Fruit fly (Drosophila melanogaster): ENCODE measurements around the gene CG31810.

The CG31810 gene

DNA sequence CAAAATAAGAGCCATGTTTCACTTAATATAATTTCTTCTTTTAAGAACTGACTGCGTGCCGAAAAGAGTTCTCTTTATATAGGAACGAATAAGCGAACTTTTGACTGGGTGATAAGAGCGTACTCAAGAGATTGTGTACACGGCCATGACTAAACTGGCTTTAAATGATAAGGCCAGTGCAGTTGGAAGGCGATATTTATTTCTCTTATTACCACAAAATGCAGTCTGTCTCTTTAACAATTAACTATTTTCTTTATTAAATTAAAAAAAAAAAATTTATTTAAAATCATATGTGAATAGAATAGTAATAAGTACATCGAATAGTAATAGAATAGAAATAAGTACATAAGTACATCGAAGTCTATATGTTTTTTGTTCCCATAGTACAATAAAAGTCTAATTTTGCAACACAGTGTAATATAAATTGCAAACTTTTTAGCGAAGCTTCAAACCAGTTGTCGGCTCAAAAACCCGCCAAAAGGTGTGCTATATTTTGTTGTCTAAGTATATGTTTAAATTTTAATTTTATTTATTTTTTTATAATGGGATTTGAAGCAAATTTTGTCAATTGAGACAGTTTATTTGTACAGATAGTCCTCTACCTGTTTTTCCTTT lies at the start of gene CG31810:
TSS of gene CG31810 (minus strand) at position 51 of the 615 bp plus-strand sequence.
- no peak for TF ChIP-seq Sin3A (optimal IDR thresholded peaks at IDR 0.05)
- TF ChIP-seq insv (optimal IDR thresholded peaks at IDR 0.05): no peak
- TF ChIP-seq h (optimal IDR thresholded peaks at IDR 0.05): no peak
- TF ChIP-seq ttk (optimal IDR thresholded peaks at IDR 0.05): no peak
- TF ChIP-seq Myc (optimal IDR thresholded peaks at IDR 0.05): no peak
- TF ChIP-seq psq (optimal IDR thresholded peaks at IDR 0.05): no peak

- TF ChIP-seq Myc (optimal IDR thresholded peaks at IDR 0.05): no peak
- TF ChIP-seq insv (optimal IDR thresholded peaks at IDR 0.05): no peak
- no peak for TF ChIP-seq Sin3A (optimal IDR thresholded peaks at IDR 0.05)
- TF ChIP-seq psq (optimal IDR thresholded peaks at IDR 0.05): no peak
- TF ChIP-seq h (optimal IDR thresholded peaks at IDR 0.05): no peak
- no peak for TF ChIP-seq ttk (optimal IDR thresholded peaks at IDR 0.05)
Measured at dm6 chr2L:16900373-16900772, 48.2 kb upstream of the CG31810 start, which contains the start of gene CG31805. Gene CG31805, minus strand, starts transcription at chr2L:16900473.

DNA sequence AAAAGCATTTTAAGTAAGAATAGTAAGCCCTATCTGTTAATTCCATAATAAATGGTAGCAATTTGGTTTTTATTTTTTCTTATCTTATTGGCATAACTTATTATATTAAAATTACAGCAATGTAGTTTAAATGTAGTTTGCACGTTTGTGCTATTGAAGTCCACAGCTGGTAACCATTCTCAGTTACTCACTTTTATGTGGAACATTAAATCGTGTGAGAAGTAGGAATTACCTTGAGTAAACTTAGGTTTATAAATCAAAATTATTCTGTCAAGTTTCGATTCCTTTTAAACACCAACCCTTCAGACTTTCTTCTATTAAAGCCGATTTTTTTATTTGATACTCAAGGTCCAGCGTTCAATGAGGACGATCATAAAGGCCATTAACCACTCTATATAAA lies 37.4 kb upstream of the CG31810 start, which contains the start of gene CG42556:
TSS of gene CG42556 (plus strand) at position 301 of the 400 bp plus-strand sequence.
- TF ChIP-seq psq (optimal IDR thresholded peaks at IDR 0.05) (no peak), Myc (optimal IDR thresholded peaks at IDR 0.05) (no peak), Sin3A (optimal IDR thresholded peaks at IDR 0.05) (no peak), ttk (optimal IDR thresholded peaks at IDR 0.05) (no peak), insv (optimal IDR thresholded peaks at IDR 0.05) (no peak), h (optimal IDR thresholded peaks at IDR 0.05) (no peak)

dm6 chr2L:16888574-16889376 lies 36.6 kb upstream of the CG31810 start:
- TF ChIP-seq Sin3A (optimal IDR thresholded peaks at IDR 0.05): no peak
- TF ChIP-seq h (optimal IDR thresholded peaks at IDR 0.05): no peak
- no peak for TF ChIP-seq ttk (optimal IDR thresholded peaks at IDR 0.05)
- TF ChIP-seq Myc (optimal IDR thresholded peaks at IDR 0.05): no peak
- TF ChIP-seq psq (optimal IDR thresholded peaks at IDR 0.05): no peak
- no peak for TF ChIP-seq insv (optimal IDR thresholded peaks at IDR 0.05)

DNA sequence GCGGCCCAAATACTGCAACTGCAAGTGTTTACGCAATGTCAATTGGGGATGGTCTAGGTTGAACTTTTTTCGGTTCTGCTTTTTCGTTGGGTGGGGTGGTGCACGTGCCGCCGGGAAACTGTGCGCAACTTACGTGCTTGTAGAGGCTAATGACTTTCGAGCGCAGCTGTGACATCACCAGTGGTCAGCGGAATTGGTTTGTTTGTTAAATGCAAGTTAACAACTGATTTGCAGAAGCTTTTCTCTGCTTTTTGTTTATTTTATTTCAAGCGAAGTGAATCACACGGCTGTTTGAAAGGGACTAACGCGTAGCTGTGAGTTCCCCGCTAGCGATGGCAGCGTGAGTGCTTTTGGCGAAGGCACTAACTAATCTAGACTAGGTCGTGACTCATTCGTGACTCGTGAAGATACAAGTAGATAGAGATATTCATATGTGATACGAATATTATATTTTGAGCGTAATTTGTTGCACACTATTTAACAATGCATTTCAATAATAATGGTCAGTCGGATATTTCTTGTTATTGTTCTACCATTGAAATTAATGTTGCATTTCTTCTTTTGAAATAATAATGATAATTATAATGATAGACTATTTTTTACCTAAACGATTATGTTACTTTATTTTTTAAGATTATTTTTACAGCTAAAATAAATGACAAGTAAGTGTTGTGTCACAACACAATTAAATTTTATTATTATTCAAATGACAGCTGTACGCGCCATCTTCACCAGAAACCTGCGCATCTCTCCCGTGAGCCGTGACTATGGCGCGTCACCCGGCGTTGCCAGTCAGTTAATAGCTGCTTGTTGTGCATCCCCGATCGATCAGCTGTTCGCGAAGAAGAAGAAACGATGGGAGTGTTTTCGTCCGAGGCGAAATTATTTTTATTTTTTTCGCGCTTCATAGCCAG lies 35.7 kb upstream of the CG31810 start, which contains the start of the genes osi and tweek:
TSS of gene osi (minus strand) at position 307 of the 914 bp plus-strand sequence.
TSS of gene tweek (plus strand) at position 831 of the 914 bp plus-strand sequence.
- TF ChIP-seq Myc (optimal IDR thresholded peaks at IDR 0.05) (no peak), ttk (optimal IDR thresholded peaks at IDR 0.05) (no peak), insv (optimal IDR thresholded peaks at IDR 0.05) (no peak), Sin3A (optimal IDR thresholded peaks at IDR 0.05) (no peak), psq (optimal IDR thresholded peaks at IDR 0.05) (no peak)

DNA sequence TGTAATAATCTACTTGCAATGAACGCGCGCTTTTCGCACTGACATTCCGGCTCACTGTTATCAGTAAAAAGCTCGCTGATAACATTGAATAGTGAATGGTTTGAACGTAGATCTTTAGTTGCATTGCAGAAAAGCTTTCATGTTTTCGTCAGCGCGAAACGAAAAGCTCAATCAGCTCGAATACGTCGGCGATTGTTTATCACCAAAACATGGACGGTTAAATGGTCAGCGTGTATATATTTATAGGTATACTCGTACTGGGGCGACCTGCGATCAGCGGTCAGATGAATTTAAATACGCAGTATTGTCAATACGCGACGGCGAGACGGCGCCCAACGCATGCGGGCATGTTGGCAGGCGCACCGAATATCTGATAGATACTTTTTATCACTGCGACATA lies 34.3 kb upstream of the CG31810 start:
- TF ChIP-seq Sin3A (optimal IDR thresholded peaks at IDR 0.05): no peak
- TF ChIP-seq Myc (optimal IDR thresholded peaks at IDR 0.05): no peak
- TF ChIP-seq h (optimal IDR thresholded peaks at IDR 0.05): no peak
- no peak for TF ChIP-seq psq (optimal IDR thresholded peaks at IDR 0.05)
- no peak for TF ChIP-seq insv (optimal IDR thresholded peaks at IDR 0.05)
- TF ChIP-seq ttk (optimal IDR thresholded peaks at IDR 0.05): no peak

DNA sequence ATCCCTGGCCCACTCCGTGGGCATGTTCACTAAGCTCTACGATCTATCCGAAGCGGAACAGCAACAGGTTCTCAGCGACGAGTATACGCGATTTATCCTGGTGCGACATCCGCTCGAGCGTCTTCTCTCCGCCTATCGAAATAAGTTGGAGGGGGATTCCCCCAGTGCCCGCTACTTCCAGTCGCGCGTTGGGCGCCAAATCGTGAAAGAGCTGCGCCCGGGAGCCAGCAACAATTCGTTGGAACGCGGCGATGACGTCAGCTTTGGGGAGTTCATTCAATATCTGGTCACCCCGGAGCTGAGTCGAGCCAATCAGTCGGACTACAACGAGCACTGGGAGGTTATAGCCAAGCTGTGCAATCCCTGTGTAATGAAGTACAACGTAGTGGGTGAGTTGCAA lies 33.2 kb upstream of the CG31810 start:
- TF ChIP-seq ttk (optimal IDR thresholded peaks at IDR 0.05) (no peak), insv (optimal IDR thresholded peaks at IDR 0.05) (no peak)

dm6 chr2L:16884702-16885101 lies 32.5 kb upstream of the CG31810 start:
- TF ChIP-seq Sin3A (optimal IDR thresholded peaks at IDR 0.05): no peak
- TF ChIP-seq psq (optimal IDR thresholded peaks at IDR 0.05): no peak
- no peak for TF ChIP-seq h (optimal IDR thresholded peaks at IDR 0.05)
- TF ChIP-seq Myc (optimal IDR thresholded peaks at IDR 0.05): no peak
- no peak for TF ChIP-seq insv (optimal IDR thresholded peaks at IDR 0.05)
- TF ChIP-seq ttk (optimal IDR thresholded peaks at IDR 0.05): no peak

- TF ChIP-seq Sin3A (optimal IDR thresholded peaks at IDR 0.05) (no peak), insv (optimal IDR thresholded peaks at IDR 0.05) (no peak), h (optimal IDR thresholded peaks at IDR 0.05) (no peak), Myc (optimal IDR thresholded peaks at IDR 0.05) (no peak), psq (optimal IDR thresholded peaks at IDR 0.05) (no peak), ttk (optimal IDR thresholded peaks at IDR 0.05) (no peak)
Measured at dm6 chr2L:16882871-16883849, 31.0 kb upstream of the CG31810 start.

DNA sequence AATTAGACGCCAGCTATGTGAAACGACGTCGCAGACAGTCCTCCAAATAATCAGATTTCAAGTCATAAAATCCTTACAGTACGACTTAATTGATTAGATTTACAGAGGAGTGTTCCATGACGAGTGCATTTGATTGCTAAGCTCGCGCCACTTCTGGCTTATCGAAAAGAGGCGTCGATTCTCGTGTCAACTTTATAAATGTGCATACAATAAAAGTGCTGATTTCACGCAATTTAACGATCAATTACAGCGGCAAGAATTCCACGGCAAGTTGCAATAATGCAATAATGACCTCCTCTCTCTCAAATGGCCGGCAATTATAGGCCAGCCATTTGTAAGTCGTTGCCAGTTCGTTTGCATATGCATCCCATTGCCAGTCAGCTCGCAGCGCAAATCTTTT lies 30.2 kb upstream of the CG31810 start:
- TF ChIP-seq h (optimal IDR thresholded peaks at IDR 0.05) (no peak), psq (optimal IDR thresholded peaks at IDR 0.05) (no peak)

dm6 chr2L:16880930-16881329 lies 28.8 kb upstream of the CG31810 start:
- TF ChIP-seq Myc (optimal IDR thresholded peaks at IDR 0.05): no peak
- TF ChIP-seq Sin3A (optimal IDR thresholded peaks at IDR 0.05): no peak
- TF ChIP-seq insv (optimal IDR thresholded peaks at IDR 0.05): no peak
- no peak for TF ChIP-seq ttk (optimal IDR thresholded peaks at IDR 0.05)
- TF ChIP-seq psq (optimal IDR thresholded peaks at IDR 0.05): no peak
- no peak for TF ChIP-seq h (optimal IDR thresholded peaks at IDR 0.05)

Data from Kc167 (cell line).